Fruit fly (Drosophila melanogaster): ENCODE measurements around the gene CG12541.
A peak's percentile ranks its signal among the peaks of the same experiment; 100 is the strongest.

Gene CG12541

DNA sequence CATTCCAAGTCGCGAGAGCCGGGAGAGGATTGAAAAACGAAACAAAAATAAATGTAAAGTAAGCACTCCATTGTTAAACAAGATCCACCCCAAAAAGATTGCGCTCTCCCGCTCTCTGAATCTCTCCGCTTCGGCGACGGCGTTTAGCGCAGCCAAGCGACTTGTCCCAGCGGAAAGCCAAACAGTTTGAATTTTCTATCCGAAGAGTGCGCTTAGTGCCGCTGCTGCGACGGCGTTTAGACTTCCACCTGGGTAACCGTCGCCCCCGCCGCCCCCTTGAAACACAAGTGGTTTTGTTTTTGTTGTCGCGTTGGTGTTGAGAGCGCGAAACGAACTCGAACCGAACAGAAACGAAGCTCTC is 67.4 kb downstream of the CG12541 start, which contains the start of gene Inx2 (continued):
- TF ChIP-seq NC2α (GFP tag; optimal IDR thresholded peaks at IDR 0.05): peak; percentile 1
- TF ChIP-seq sob (GFP tag; IDR thresholded peaks at IDR 0.05): peak; percentile 63; the same call in 1 of the 2 replicates
- TF ChIP-seq cas (GFP tag; IDR thresholded peaks at IDR 0.05): no peak
- TF ChIP-seq br (optimal IDR thresholded peaks at IDR 0.05): no peak
- TF ChIP-seq Tbp (GFP tag; optimal IDR thresholded peaks at IDR 0.05): no peak
- peak; percentile 47 for TF ChIP-seq lilli (GFP tag; optimal IDR thresholded peaks at IDR 0.05)
- TF ChIP-seq danr (GFP tag; IDR thresholded peaks at IDR 0.05): no peak
- TF ChIP-seq CG8089 (GFP tag; optimal IDR thresholded peaks at IDR 0.05): no peak
- TF ChIP-seq CG13894 (tag; optimal IDR thresholded peaks at IDR 0.05): peak; percentile 75
- TF ChIP-seq Med (GFP tag): peak; percentile 91
- TF ChIP-seq chinmo (GFP tag; IDR thresholded peaks at IDR 0.05; ENCODE audit: partially characterized antibody): peak; percentile 92
- TF ChIP-seq CG14860 (GFP tag; IDR thresholded peaks at IDR 0.05; ENCODE audit: partially characterized antibody): no peak
- peak; percentile 63; the same call in 1 of the 2 replicates for TF ChIP-seq Bgb (GFP tag; IDR thresholded peaks at IDR 0.05; ENCODE audit: partially characterized antibody)
- TF ChIP-seq CG3281 (GFP tag; optimal IDR thresholded peaks at IDR 0.05): peak; percentile 38
- peak; percentile 62 for TF ChIP-seq CG7987 (GFP tag; optimal IDR thresholded peaks at IDR 0.05)
- TF ChIP-seq ac (GFP tag; optimal IDR thresholded peaks at IDR 0.05): peak; percentile 18
- peak; percentile 41 for TF ChIP-seq Asciz (GFP tag; optimal IDR thresholded peaks at IDR 0.05)
- peak; percentile 65 for TF ChIP-seq kni (GFP tag; optimal IDR thresholded peaks at IDR 0.05)
- peak; percentile 43; the same call in 1 of the 2 replicates for TF ChIP-seq Rfx (GFP tag; IDR thresholded peaks at IDR 0.05)
- TF ChIP-seq CG6254 (GFP tag; optimal IDR thresholded peaks at IDR 0.05): peak; percentile 23
- TF ChIP-seq Fer1 (GFP tag; optimal IDR thresholded peaks at IDR 0.05): peak; percentile 72
- no peak for TF ChIP-seq ems (GFP tag; optimal IDR thresholded peaks at IDR 0.05)
- TF ChIP-seq Adf1 (GFP tag; IDR thresholded peaks at IDR 0.05): peak; percentile 82
- TF ChIP-seq jing (GFP tag; optimal IDR thresholded peaks at IDR 0.05): no peak
- TF ChIP-seq CG14667 (GFP tag; IDR thresholded peaks at IDR 0.05): no peak
- TF ChIP-seq Camta (GFP tag; optimal IDR thresholded peaks at IDR 0.05): no peak
- TF ChIP-seq ash1 (GFP tag; optimal IDR thresholded peaks at IDR 0.05): peak; percentile 22
- no peak for TF ChIP-seq gt (GFP tag; IDR thresholded peaks at IDR 0.05)
- TF ChIP-seq CG17612 (GFP tag; IDR thresholded peaks at IDR 0.05): no peak
- peak; percentile 1 for TF ChIP-seq Mes4 (GFP tag; optimal IDR thresholded peaks at IDR 0.05)
- peak; percentile 53 for TF ChIP-seq CG17829 (tag; optimal IDR thresholded peaks at IDR 0.05)
- TF ChIP-seq HHEX (GFP tag; optimal IDR thresholded peaks at IDR 0.05): peak; percentile 54
- TF ChIP-seq nerfin-1 (tag; optimal IDR thresholded peaks at IDR 0.05): peak; percentile 44
- TF ChIP-seq CG17385 (GFP tag; optimal IDR thresholded peaks at IDR 0.05): peak; percentile 48
- peak; percentile 10 for TF ChIP-seq gsb-n (tag; optimal IDR thresholded peaks at IDR 0.05)
- no peak for TF ChIP-seq fd3F (GFP tag; optimal IDR thresholded peaks at IDR 0.05)
- TF ChIP-seq CG2199 (GFP tag; IDR thresholded peaks at IDR 0.05): peak; percentile 79
- peak; percentile 60; the same call in 1 of the 3 replicates for TF ChIP-seq gce (GFP tag; IDR thresholded peaks at IDR 0.05)
- peak; percentile 14 for TF ChIP-seq CG6813 (GFP tag; optimal IDR thresholded peaks at IDR 0.05)
- no peak for TF ChIP-seq Dad (GFP tag; optimal IDR thresholded peaks at IDR 0.05)
- peak; percentile 53; the same call in 1 of the 3 replicates for TF ChIP-seq Dbx (GFP tag; IDR thresholded peaks at IDR 0.05)
- TF ChIP-seq usp (GFP tag; optimal IDR thresholded peaks at IDR 0.05): no peak
- peak; percentile 13 for TF ChIP-seq Antp (GFP tag; optimal IDR thresholded peaks at IDR 0.05)
- TF ChIP-seq CG10209 (GFP tag; optimal IDR thresholded peaks at IDR 0.05): peak; percentile 43
- TF ChIP-seq grn (GFP tag; optimal IDR thresholded peaks at IDR 0.05): peak; percentile 8
- TF ChIP-seq CG12219 (GFP tag; optimal IDR thresholded peaks at IDR 0.05): peak; percentile 35
- peak; percentile 64; the same call in 1 of the 3 replicates for TF ChIP-seq Opbp (GFP tag; IDR thresholded peaks at IDR 0.05; ENCODE audit: partially characterized antibody)
- TF ChIP-seq ATbp (GFP tag; optimal IDR thresholded peaks at IDR 0.05): no peak
- TF ChIP-seq lab (GFP tag; optimal IDR thresholded peaks at IDR 0.05): peak; percentile 58
- TF ChIP-seq CG4820 (GFP tag; optimal IDR thresholded peaks at IDR 0.05): no peak

Measured in whole organism, embryonic.